Worm (Caenorhabditis elegans) whole organism, L4 larva: ENCODE results near the gene slc-17.9.

Source experiments
- F44E2.7 ChIP-seq: fragments of 200-800 bp; sonication (Bioruptor generic); IDR thresholded peaks from 2 replicates; pipeline ENCODE4 v2.1.2; 2022; ENCODE audit warnings: missing genetic modification characterization, missing compliant biosample characterization
- Y48G9A.11 ChIP-seq: fragments of 200-800 bp; sonication (Bioruptor generic); IDR thresholded peaks from 2 replicates; pipeline ENCODE4 v1.3.6; 2022; ENCODE audit warnings: missing genetic modification reagents, missing genetic modification characterization, missing compliant biosample characterization
- ZK337.2 ChIP-seq: fragments of 200-800 bp; sonication (Bioruptor generic); IDR thresholded peaks from 2 replicates; pipeline ENCODE4 v1.3.6; 2022; ENCODE audit warnings: missing genetic modification reagents, missing genetic modification characterization, missing compliant biosample characterization
- aly-2 ChIP-seq: sonication (generic microtip); optimal IDR thresholded peaks from 2 replicates; lab custom pipeline; 2018; ENCODE audit warnings: missing biosample characterization, missing genetic modification characterization
- ceh-20 ChIP-seq: fragments of 200-800 bp; sonication (Bioruptor generic); IDR thresholded peaks from 2 replicates; pipeline ENCODE4 v1.3.6; 2022; ENCODE audit warnings: missing genetic modification reagents, missing genetic modification characterization, missing compliant biosample characterization
- ceh-28 ChIP-seq: fragments of 150-350 bp; optimal IDR thresholded peaks from 2 replicates; lab custom pipeline; 2014; ENCODE audit warnings: missing biosample characterization, missing genetic modification reagents, missing genetic modification characterization
- ceh-82 ChIP-seq: sonication (generic microtip); optimal IDR thresholded peaks from 2 replicates; lab custom pipeline; 2017; ENCODE audit warnings: missing biosample characterization, missing genetic modification characterization
- ces-1 ChIP-seq: fragments of 150-350 bp; sonication (generic microtip); optimal IDR thresholded peaks from 4 replicates; lab custom pipeline; 2014; ENCODE audit warnings: missing biosample characterization, missing genetic modification reagents, missing genetic modification characterization
- ctbp-1 ChIP-seq: fragments of 200-800 bp; sonication (Bioruptor generic); IDR thresholded peaks from 2 replicates; pipeline ENCODE4 v1.3.6; 2022; ENCODE audit warnings: missing genetic modification reagents, missing genetic modification characterization, missing compliant biosample characterization
- daf-12 ChIP-seq: fragments of 150-350 bp; optimal IDR thresholded peaks from 2 replicates; lab custom pipeline; 2014; ENCODE audit warnings: missing biosample characterization, missing genetic modification reagents, missing genetic modification characterization
- dpl-1 ChIP-seq: fragments of 150-350 bp; optimal IDR thresholded peaks from 2 replicates; lab custom pipeline; 2014; ENCODE audit warnings: missing biosample characterization, missing genetic modification reagents, missing genetic modification characterization
- duxl-1 ChIP-seq: sonication (generic microtip); optimal IDR thresholded peaks from 2 replicates; lab custom pipeline; 2016; ENCODE audit warnings: mild to moderate bottlenecking, missing genetic modification characterization, moderate library complexity, missing compliant biosample characterization; ENCODE audit not compliant: poor library complexity
- egl-43 ChIP-seq: fragments of 200-800 bp; sonication (Bioruptor generic); IDR thresholded peaks from 2 replicates; pipeline ENCODE4 v1.3.6; 2022; ENCODE audit warnings: missing genetic modification reagents, missing genetic modification characterization, missing compliant biosample characterization
- fkh-10 ChIP-seq: fragments of 150-350 bp; optimal IDR thresholded peaks from 2 replicates; lab custom pipeline; 2014; ENCODE audit warnings: missing biosample characterization, missing genetic modification reagents, missing genetic modification characterization
- fos-1 ChIP-seq: fragments of 150-350 bp; optimal IDR thresholded peaks from 2 replicates; lab custom pipeline; 2014; ENCODE audit warnings: missing biosample characterization, missing genetic modification characterization
- jun-1 ChIP-seq: fragments of 150-350 bp; optimal IDR thresholded peaks from 2 replicates; lab custom pipeline; 2014; ENCODE audit warnings: missing biosample characterization, missing genetic modification reagents, missing genetic modification characterization
- lin-15B ChIP-seq: fragments of 150-350 bp; sonication (generic microtip); optimal IDR thresholded peaks from 3 replicates; lab custom pipeline; 2014; ENCODE audit warnings: missing biosample characterization, missing genetic modification characterization
- lin-29 ChIP-seq: fragments of 200-800 bp; sonication (Bioruptor generic); IDR thresholded peaks from 2 replicates; pipeline ENCODE4 v1.3.6; 2022; ENCODE audit warnings: missing genetic modification reagents, missing genetic modification characterization, missing compliant biosample characterization
- mdl-1 ChIP-seq, 2 experiments: fragments of 150-350 bp in 1 of 2; sonication (generic microtip) in 1 of 2; optimal IDR thresholded peaks; 2 replicates each; lab custom pipeline; 2014 to 2017; ENCODE audit warnings: missing biosample characterization in 2 of 2, missing genetic modification characterization in 2 of 2
- mes-2 ChIP-seq: sonication (generic microtip); optimal IDR thresholded peaks from 2 replicates; lab custom pipeline; 2016; ENCODE audit warnings: missing genotype, mild to moderate bottlenecking, missing genetic modification characterization, missing compliant biosample characterization; ENCODE audit not compliant: poor library complexity, severe bottlenecking
- mxl-2 ChIP-seq: fragments of 200-800 bp; sonication (Bioruptor generic); conservative IDR thresholded peaks from 2 replicates; pipeline ENCODE4 v1.3.6; 2022; ENCODE audit warnings: missing genetic modification reagents, missing genetic modification characterization, missing compliant biosample characterization
- nhr-102 ChIP-seq: sonication (generic microtip); optimal IDR thresholded peaks from 2 replicates; lab custom pipeline; 2016; ENCODE audit warnings: mild to moderate bottlenecking, missing genetic modification characterization, moderate library complexity, missing compliant biosample characterization
- nhr-111 ChIP-seq: fragments of 200-800 bp; sonication (Bioruptor generic); optimal IDR thresholded peaks from 2 replicates; lab custom pipeline; 2018; ENCODE audit warnings: mild to moderate bottlenecking, missing genetic modification characterization, missing compliant biosample characterization
- nhr-28 ChIP-seq: fragments of 150-350 bp; optimal IDR thresholded peaks from 2 replicates; lab custom pipeline; 2014; ENCODE audit warnings: missing biosample characterization, missing genetic modification characterization
- nhr-42 ChIP-seq: fragments of 200-800 bp; sonication (Bioruptor generic); IDR thresholded peaks from 2 replicates; pipeline ENCODE4 v1.3.6; 2022; ENCODE audit warnings: missing genetic modification characterization, missing compliant biosample characterization
- nhr-6 ChIP-seq: fragments of 150-350 bp; optimal IDR thresholded peaks from 2 replicates; lab custom pipeline; 2014; ENCODE audit warnings: missing biosample characterization, missing genetic modification characterization
- nhr-77 ChIP-seq: fragments of 150-350 bp; optimal IDR thresholded peaks from 2 replicates; lab custom pipeline; 2014; ENCODE audit warnings: missing biosample characterization, missing genetic modification characterization
- set-16 ChIP-seq: fragments of 200-800 bp; sonication (Bioruptor generic); IDR thresholded peaks from 2 replicates; pipeline ENCODE4 v1.3.6; 2022; ENCODE audit warnings: missing genetic modification reagents, missing genetic modification characterization, missing compliant biosample characterization
- snpc-1.2 ChIP-seq: fragments of 200-800 bp; sonication (Bioruptor generic); IDR thresholded peaks from 2 replicates; pipeline ENCODE4 v1.3.6; 2022; ENCODE audit warnings: missing genetic modification reagents, missing genetic modification characterization, missing compliant biosample characterization
- unc-39 ChIP-seq: sonication (generic microtip); optimal IDR thresholded peaks from 2 replicates; lab custom pipeline; 2017; ENCODE audit warnings: missing biosample characterization, missing genetic modification characterization
- unc-62 ChIP-seq, 3 experiments: fragments of 150-350 bp in 1 of 3; sonication (generic microtip); optimal IDR thresholded peaks in 2 of 3; peaks in 1 of 3; 1 replicate in 1 of 3; 2 replicates in 2 of 3; lab custom pipeline; 2014 to 2017; ENCODE audit warnings: missing biosample characterization in 3 of 3, missing genetic modification characterization in 3 of 3, missing genetic modification reagents in 3 of 3, missing genotype in 1 of 3
- vab-7 ChIP-seq: fragments of 200-800 bp; sonication (Bioruptor generic); IDR thresholded peaks from 2 replicates; pipeline ENCODE4 v1.3.6; 2022; ENCODE audit warnings: missing genetic modification reagents, missing genetic modification characterization, missing compliant biosample characterization
- zfp-3 ChIP-seq: fragments of 200-800 bp; sonication (Bioruptor generic); conservative IDR thresholded peaks from 2 replicates; pipeline ENCODE4 v1.3.6; 2022; ENCODE audit warnings: missing genetic modification reagents, missing genetic modification characterization, missing compliant biosample characterization

The slc-17.9 gene

DNA sequence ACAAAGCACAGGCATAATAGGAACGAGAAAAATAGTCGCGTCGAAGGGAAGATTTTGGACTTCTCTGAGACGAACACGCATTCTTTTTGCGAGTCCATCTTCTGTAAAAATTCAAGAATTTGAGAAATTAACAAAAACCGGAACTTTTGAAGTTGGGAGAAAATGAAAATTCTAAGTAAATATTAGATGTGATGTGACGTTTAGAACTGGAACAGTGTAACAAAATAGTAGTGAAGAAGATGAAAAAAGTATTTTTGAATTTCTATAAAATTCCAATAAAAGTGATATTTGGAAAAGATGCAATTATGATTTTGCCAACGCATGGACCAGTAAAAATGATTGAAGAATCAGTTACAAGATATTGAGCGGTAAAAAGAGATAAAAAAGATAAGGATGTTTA is at the start of gene slc-17.9:
slc-17.9 (minus strand) TSS at position 101 of the 400 bp plus-strand sequence.
- TF ChIP-seq lin-29 (GFP tag; lab: Robert Waterston, UW) = no peak
- no peak for TF ChIP-seq egl-43 (GFP tag; lab: Robert Waterston, UW)
- TF ChIP-seq daf-12 (tag; lab: Kevin White, UChicago) = no peak
- no peak for TF ChIP-seq mdl-1 (tag; optimal IDR thresholded peaks at IDR 0.05; lab: Kevin White, UChicago)
- no peak for TF ChIP-seq Y48G9A.11 (GFP tag; lab: Robert Waterston, UW)
- TF ChIP-seq mes-2 (tag; lab: Kevin White, UChicago) = no peak
- TF ChIP-seq nhr-111 (GFP tag; lab: Kevin White, UChicago) = no peak
- no peak for TF ChIP-seq ceh-28 (tag; lab: Kevin White, UChicago)
- TF ChIP-seq nhr-77 (tag; lab: Kevin White, UChicago) = no peak
- no peak for TF ChIP-seq mxl-2 (GFP tag; lab: Robert Waterston, UW)
- no peak for TF ChIP-seq jun-1 (tag; lab: Kevin White, UChicago)
- no peak for TF ChIP-seq fos-1 (tag; lab: Kevin White, UChicago)

DNA sequence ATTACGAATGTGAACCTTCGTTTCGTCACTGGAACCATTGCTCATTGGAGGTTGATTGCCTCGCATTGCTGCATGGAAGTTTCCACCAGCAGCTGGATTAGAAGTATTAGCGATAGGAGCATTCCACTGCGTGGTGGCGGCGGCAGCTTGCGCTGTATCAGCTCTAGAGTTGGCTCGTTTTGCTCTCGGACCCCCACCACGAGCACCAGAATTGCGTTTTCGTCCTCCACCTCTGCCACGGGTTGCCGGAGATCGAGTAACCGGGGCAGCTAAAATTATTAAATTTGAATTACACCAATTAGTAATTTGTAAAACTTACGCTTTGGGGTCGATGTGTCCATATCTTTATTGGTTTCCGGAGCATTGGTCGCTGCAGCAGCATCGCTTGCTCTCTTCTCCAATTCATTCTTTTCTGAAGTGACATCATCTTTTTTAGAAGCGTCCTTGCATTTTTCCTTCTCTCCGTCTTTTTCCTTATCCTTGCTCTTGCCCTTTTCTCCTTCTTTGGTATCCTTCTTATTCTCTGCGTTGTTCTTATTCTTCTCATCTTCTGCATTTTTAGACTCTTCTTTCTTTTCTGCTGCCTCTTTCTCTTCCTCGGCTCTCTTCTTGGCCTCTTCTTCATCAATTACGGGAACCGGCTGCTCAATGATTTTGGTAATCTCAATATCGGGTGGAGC is 49.5 kb upstream of the slc-17.9 start:
- no peak for TF ChIP-seq nhr-42 (GFP tag; lab: Robert Waterston, UW)
- no peak for TF ChIP-seq snpc-1.2 (GFP tag; lab: Robert Waterston, UW)
- no peak for TF ChIP-seq ZK337.2 (GFP tag; lab: Robert Waterston, UW)
- TF ChIP-seq set-16 (GFP tag; lab: Robert Waterston, UW) = peak; percentile 68
- TF ChIP-seq unc-62 (GFP tag; optimal IDR thresholded peaks at IDR 0.05 in 1 of 2; lab: Kevin White, UChicago) = peak in 1 of 2 experiments; percentile 22
- TF ChIP-seq unc-62 (tag; optimal IDR thresholded peaks at IDR 0.05; lab: Kevin White, UChicago) = no peak
- TF ChIP-seq vab-7 (GFP tag; lab: Robert Waterston, UW) = no peak
- TF ChIP-seq, all 104 proteins: peak for 2

- TF ChIP-seq unc-62 (GFP tag; optimal IDR thresholded peaks at IDR 0.05 in 1 of 2; lab: Kevin White, UChicago) (peak in 1 of 2 experiments; percentile 7), unc-62 (tag; optimal IDR thresholded peaks at IDR 0.05; lab: Kevin White, UChicago) (no peak), set-16 (GFP tag; lab: Robert Waterston, UW) (peak; percentile 89), duxl-1 (no peak), ctbp-1 (GFP tag; lab: Robert Waterston, UW) (0 out of 2 replicates have a peak, but pooled peaks have one; percentile 57)
These were observed 42.8 kb upstream of the slc-17.9 start, which contains the start of gene lgc-47 for ce11 chrX:9807377-9808048. Gene lgc-47 (minus strand): TSS chrX:9807662.

DNA sequence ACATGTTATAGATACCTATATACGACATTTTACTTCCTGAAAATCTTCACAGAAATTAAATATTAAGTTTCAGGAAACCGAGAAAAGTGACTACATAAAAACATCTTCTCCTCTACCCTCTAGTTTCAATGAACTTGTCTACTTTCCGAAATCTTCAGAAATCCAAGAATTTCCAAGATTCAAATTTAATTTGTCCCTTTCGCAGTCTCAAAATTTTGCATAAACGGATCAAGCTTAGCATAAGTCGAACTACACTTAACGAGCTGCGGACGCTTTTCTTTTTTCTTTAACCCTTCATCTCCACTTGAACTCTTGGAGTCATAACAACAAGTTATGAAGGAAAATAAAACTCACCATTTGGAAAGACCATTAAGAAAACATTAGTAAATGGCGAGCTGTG is 40.7 kb upstream of the slc-17.9 start:
- TF ChIP-seq unc-39 (tag; lab: Kevin White, UChicago) = no peak
- TF ChIP-seq fkh-10 (GFP tag; lab: Kevin White, UChicago) = peak; percentile 72
- no peak for TF ChIP-seq nhr-102 (tag; lab: Kevin White, UChicago)
- TF ChIP-seq nhr-28 (tag; lab: Kevin White, UChicago) = no peak
- no peak for TF ChIP-seq lin-15B
- no peak for TF ChIP-seq zfp-3 (GFP tag; lab: Robert Waterston, UW)
- TF ChIP-seq F44E2.7 (GFP tag; lab: Robert Waterston, UW) = no peak
- no peak for TF ChIP-seq mdl-1 (tag; optimal IDR thresholded peaks at IDR 0.05; lab: Kevin White, UChicago)
- TF ChIP-seq ces-1 (GFP tag; lab: Kevin White, UChicago) = peak; percentile 85
- no peak for TF ChIP-seq ceh-20 (GFP tag; lab: Robert Waterston, UW)
- no peak for TF ChIP-seq nhr-6 (tag; lab: Kevin White, UChicago)
- TF ChIP-seq aly-2 (tag; lab: Kevin White, UChicago) = no peak
- TF ChIP-seq dpl-1 (GFP tag; lab: Kevin White, UChicago) = no peak
- TF ChIP-seq ceh-82 (tag; lab: Kevin White, UChicago) = no peak
